Worm (Caenorhabditis elegans) whole organism, midembryonic: ENCODE measurements around the gene nspg-11.

Source experiments
- T22C8.4 ChIP-seq: fragments of 200-800 bp; sonication (Bioruptor generic); IDR thresholded peaks from 2 replicates; pipeline ENCODE4 v1.3.6; 2022; ENCODE audit warnings: missing genetic modification characterization, missing compliant biosample characterization
- ztf-29 ChIP-seq: fragments of 200-800 bp; sonication (Bioruptor generic); IDR thresholded peaks from 2 replicates; pipeline ENCODE4 v1.3.6; 2022; ENCODE audit warnings: missing genetic modification reagents, missing genetic modification characterization, missing compliant biosample characterization

DNA sequence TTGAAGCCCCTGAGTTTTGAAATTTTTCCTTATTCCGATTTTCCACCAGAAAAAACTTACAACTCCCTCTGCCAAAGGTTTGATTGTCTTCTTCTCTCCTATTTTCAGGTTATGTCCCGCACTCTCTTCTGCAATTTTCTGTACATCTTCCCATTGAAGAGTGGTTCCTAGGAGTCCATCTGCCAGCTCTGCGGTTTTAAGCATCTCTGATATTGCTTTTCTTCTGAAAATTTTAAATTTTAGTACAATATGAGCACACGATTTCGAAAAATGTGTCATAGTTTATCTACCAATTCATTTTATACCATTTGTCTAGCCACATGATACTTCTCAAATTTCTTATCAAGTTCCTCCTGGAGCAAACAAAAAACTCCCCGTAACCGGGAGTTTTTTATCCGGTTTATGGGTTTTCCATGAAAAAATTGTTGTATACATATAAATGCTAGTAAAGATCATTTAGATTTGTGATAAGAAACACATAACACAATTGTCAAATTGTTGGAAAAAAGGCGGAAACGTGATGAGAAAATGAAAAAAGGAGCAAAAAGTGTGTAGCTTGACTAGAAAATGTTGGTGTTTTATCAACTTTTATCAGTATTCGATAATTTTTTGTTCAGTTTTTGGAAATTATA is 12.8 kb downstream of the nspg-11 start:
- TF ChIP-seq T22C8.4 (GFP tag; lab: Robert Waterston, UW) = no peak
- no peak for TF ChIP-seq ztf-29 (GFP tag; lab: Robert Waterston, UW)
